Worm (Caenorhabditis elegans) whole organism, L4 larva: Measurements from ENCODE around the gene F15A4.2.

Experiments used
- D1046.2 ChIP-seq: fragments of 200-800 bp; sonication (Bioruptor generic); IDR thresholded peaks from 2 replicates; pipeline ENCODE4 v1.3.6; 2022; ENCODE audit warnings: missing genetic modification characterization, missing compliant biosample characterization
- F37D6.2 ChIP-seq: sonication (generic microtip); optimal IDR thresholded peaks from 2 replicates; lab custom pipeline; 2016; ENCODE audit warnings: mild to moderate bottlenecking, missing genetic modification characterization, missing compliant biosample characterization
- R02D3.7 ChIP-seq: fragments of 150-350 bp; sonication (generic microtip); optimal IDR thresholded peaks from 3 replicates; lab custom pipeline; 2014; ENCODE audit warnings: missing biosample characterization, missing genetic modification characterization
- ZK546.5 ChIP-seq, 2 experiments: sonication (generic microtip); optimal IDR thresholded peaks; 2 replicates each; lab custom pipeline; 2017; ENCODE audit warnings: missing biosample characterization in 2 of 2, missing genetic modification characterization in 2 of 2
- aha-1 ChIP-seq: fragments of 150-350 bp; peaks from one replicate; lab custom pipeline; 2014; ENCODE audit warnings: missing biosample characterization, missing genetic modification characterization
- ama-1 ChIP-seq: fragments of 150-350 bp; optimal IDR thresholded peaks from 2 replicates; lab custom pipeline; 2014; ENCODE audit warnings: inconsistent platforms, mixed read lengths
- arid-1 ChIP-seq: fragments of 200-800 bp; sonication (Bioruptor generic); conservative IDR thresholded peaks from 2 replicates; pipeline ENCODE4 v1.3.6; 2022; ENCODE audit warnings: missing genetic modification reagents, missing genetic modification characterization, missing compliant biosample characterization
- ceh-28 ChIP-seq: fragments of 150-350 bp; optimal IDR thresholded peaks from 2 replicates; lab custom pipeline; 2014; ENCODE audit warnings: missing biosample characterization, missing genetic modification reagents, missing genetic modification characterization
- cey-2 ChIP-seq: sonication (generic microtip); optimal IDR thresholded peaks from 3 replicates; lab custom pipeline; 2017; ENCODE audit warnings: missing genetic modification characterization, mild to moderate bottlenecking, missing compliant biosample characterization, antibody characterized with exemption, borderline replicate concordance; ENCODE audit not compliant: insufficient read depth
- daf-19 ChIP-seq: fragments of 200-800 bp; sonication (Bioruptor generic); conservative IDR thresholded peaks from 2 replicates; pipeline ENCODE4 v1.3.6; 2022; ENCODE audit warnings: missing genetic modification characterization, missing compliant biosample characterization
- dmd-6 ChIP-seq: fragments of 200-800 bp; sonication (Bioruptor generic); IDR thresholded peaks from 2 replicates; pipeline ENCODE4 v1.3.6; 2022; ENCODE audit warnings: missing genetic modification reagents, missing genetic modification characterization, missing compliant biosample characterization
- dmd-8 ChIP-seq: fragments of 200-800 bp; sonication (Bioruptor generic); IDR thresholded peaks from 2 replicates; pipeline ENCODE4 v1.3.6; 2022; ENCODE audit warnings: missing genetic modification characterization, missing compliant biosample characterization
- dmd-9 ChIP-seq: fragments of 200-800 bp; sonication (Bioruptor generic); IDR thresholded peaks from 2 replicates; pipeline ENCODE4 v1.3.6; 2022; ENCODE audit warnings: missing genetic modification reagents, missing genetic modification characterization, missing compliant biosample characterization
- dpl-1 ChIP-seq: fragments of 150-350 bp; optimal IDR thresholded peaks from 2 replicates; lab custom pipeline; 2014; ENCODE audit warnings: missing biosample characterization, missing genetic modification reagents, missing genetic modification characterization
- duxl-1 ChIP-seq: sonication (generic microtip); optimal IDR thresholded peaks from 2 replicates; lab custom pipeline; 2016; ENCODE audit warnings: mild to moderate bottlenecking, missing genetic modification characterization, moderate library complexity, missing compliant biosample characterization; ENCODE audit not compliant: poor library complexity
- egl-27 ChIP-seq: sonication (generic microtip); optimal IDR thresholded peaks from 3 replicates; lab custom pipeline; 2017; ENCODE audit warnings: missing biosample characterization, missing genetic modification reagents, missing genetic modification characterization
- egl-43 ChIP-seq: fragments of 200-800 bp; sonication (Bioruptor generic); IDR thresholded peaks from 2 replicates; pipeline ENCODE4 v1.3.6; 2022; ENCODE audit warnings: missing genetic modification reagents, missing genetic modification characterization, missing compliant biosample characterization
- gei-8 ChIP-seq: fragments of 200-800 bp; sonication (Bioruptor generic); optimal IDR thresholded peaks from 2 replicates; lab custom pipeline; 2018; ENCODE audit warnings: mild to moderate bottlenecking, missing genetic modification characterization, missing compliant biosample characterization
- hlh-30 ChIP-seq: sonication (generic microtip); optimal IDR thresholded peaks from 2 replicates; lab custom pipeline; 2017; ENCODE audit warnings: antibody characterized with exemption, mild to moderate bottlenecking, missing genetic modification characterization, missing compliant biosample characterization; ENCODE audit not compliant: insufficient read depth
- jun-1 ChIP-seq: fragments of 150-350 bp; optimal IDR thresholded peaks from 2 replicates; lab custom pipeline; 2014; ENCODE audit warnings: missing biosample characterization, missing genetic modification reagents, missing genetic modification characterization
- lim-7 ChIP-seq: fragments of 200-800 bp; sonication (Bioruptor generic); IDR thresholded peaks from 2 replicates; pipeline ENCODE4 v1.3.6; 2022; ENCODE audit warnings: missing genetic modification characterization, missing compliant biosample characterization
- lin-1 ChIP-seq: fragments of 200-800 bp; sonication (Bioruptor generic); IDR thresholded peaks from 2 replicates; pipeline ENCODE4 v1.3.6; 2022; ENCODE audit warnings: missing genetic modification reagents, missing genetic modification characterization, missing compliant biosample characterization
- lin-15B ChIP-seq: fragments of 150-350 bp; sonication (generic microtip); optimal IDR thresholded peaks from 3 replicates; lab custom pipeline; 2014; ENCODE audit warnings: missing biosample characterization, missing genetic modification characterization
- lin-29 ChIP-seq: fragments of 200-800 bp; sonication (Bioruptor generic); IDR thresholded peaks from 2 replicates; pipeline ENCODE4 v1.3.6; 2022; ENCODE audit warnings: missing genetic modification reagents, missing genetic modification characterization, missing compliant biosample characterization
- lin-39 ChIP-seq: fragments of 150-350 bp; optimal IDR thresholded peaks from 2 replicates; lab custom pipeline; 2014; ENCODE audit warnings: missing biosample characterization, missing genetic modification reagents, missing genetic modification characterization
- mxl-3 ChIP-seq: fragments of 200-800 bp; sonication (Bioruptor generic); optimal IDR thresholded peaks from 2 replicates; lab custom pipeline; 2018; ENCODE audit warnings: mild to moderate bottlenecking, missing genetic modification characterization, missing compliant biosample characterization
- nhr-10 ChIP-seq: fragments of 150-350 bp; optimal IDR thresholded peaks from 2 replicates; lab custom pipeline; 2014; ENCODE audit warnings: missing biosample characterization, missing genetic modification characterization
- nhr-102 ChIP-seq: sonication (generic microtip); optimal IDR thresholded peaks from 2 replicates; lab custom pipeline; 2016; ENCODE audit warnings: mild to moderate bottlenecking, missing genetic modification characterization, moderate library complexity, missing compliant biosample characterization
- nhr-25 ChIP-seq: sonication (generic microtip); optimal IDR thresholded peaks from 2 replicates; lab custom pipeline; 2017; ENCODE audit warnings: missing genetic modification characterization, mild to moderate bottlenecking, missing compliant biosample characterization, antibody characterized with exemption, moderate library complexity, borderline replicate concordance; ENCODE audit not compliant: insufficient read depth
- nhr-28 ChIP-seq: fragments of 150-350 bp; optimal IDR thresholded peaks from 2 replicates; lab custom pipeline; 2014; ENCODE audit warnings: missing biosample characterization, missing genetic modification characterization
- nhr-42 ChIP-seq: fragments of 200-800 bp; sonication (Bioruptor generic); IDR thresholded peaks from 2 replicates; pipeline ENCODE4 v1.3.6; 2022; ENCODE audit warnings: missing genetic modification characterization, missing compliant biosample characterization
- nhr-48 ChIP-seq: sonication (generic microtip); optimal IDR thresholded peaks from 2 replicates; lab custom pipeline; 2016; ENCODE audit warnings: mild to moderate bottlenecking, missing genetic modification characterization, missing compliant biosample characterization
- nhr-6 ChIP-seq: fragments of 150-350 bp; optimal IDR thresholded peaks from 2 replicates; lab custom pipeline; 2014; ENCODE audit warnings: missing biosample characterization, missing genetic modification characterization
- nhr-77 ChIP-seq: fragments of 150-350 bp; optimal IDR thresholded peaks from 2 replicates; lab custom pipeline; 2014; ENCODE audit warnings: missing biosample characterization, missing genetic modification characterization
- pha-4 ChIP-seq, 2 experiments: fragments of 150-350 bp in 1 of 2; fragments of 200-800 bp in 1 of 2; sonication (Bioruptor generic) in 1 of 2; IDR thresholded peaks in 1 of 2; optimal IDR thresholded peaks in 1 of 2; 2 replicates each; pipeline versions ENCODE4 v1.3.6 to Lab custom; 2014 to 2022; ENCODE audit warnings: missing genetic modification characterization in 2 of 2, missing genetic modification reagents in 2 of 2, missing biosample characterization in 1 of 2, missing compliant biosample characterization in 1 of 2
- sdz-12 ChIP-seq: fragments of 200-800 bp; sonication (Bioruptor generic); optimal IDR thresholded peaks from 2 replicates; lab custom pipeline; 2018; ENCODE audit warnings: mild to moderate bottlenecking, missing genetic modification characterization, missing compliant biosample characterization
- set-16 ChIP-seq: fragments of 200-800 bp; sonication (Bioruptor generic); IDR thresholded peaks from 2 replicates; pipeline ENCODE4 v1.3.6; 2022; ENCODE audit warnings: missing genetic modification reagents, missing genetic modification characterization, missing compliant biosample characterization
- tra-1 ChIP-seq: fragments of 200-800 bp; sonication (Bioruptor generic); IDR thresholded peaks from 2 replicates; pipeline ENCODE4 v1.3.6; 2022; ENCODE audit warnings: missing genetic modification reagents, missing genetic modification characterization, missing compliant biosample characterization
- unc-130 ChIP-seq: sonication (generic microtip); optimal IDR thresholded peaks from 2 replicates; lab custom pipeline; 2016; ENCODE audit warnings: missing genetic modification reagents, missing genetic modification characterization, missing compliant biosample characterization
- unc-39 ChIP-seq: sonication (generic microtip); optimal IDR thresholded peaks from 2 replicates; lab custom pipeline; 2017; ENCODE audit warnings: missing biosample characterization, missing genetic modification characterization
- unc-62 ChIP-seq, 3 experiments: fragments of 150-350 bp in 1 of 3; sonication (generic microtip); optimal IDR thresholded peaks in 2 of 3; peaks in 1 of 3; 1 replicate in 1 of 3; 2 replicates in 2 of 3; lab custom pipeline; 2014 to 2017; ENCODE audit warnings: missing biosample characterization in 3 of 3, missing genetic modification characterization in 3 of 3, missing genetic modification reagents in 3 of 3, missing genotype in 1 of 3
- vab-7 ChIP-seq: fragments of 200-800 bp; sonication (Bioruptor generic); IDR thresholded peaks from 2 replicates; pipeline ENCODE4 v1.3.6; 2022; ENCODE audit warnings: missing genetic modification reagents, missing genetic modification characterization, missing compliant biosample characterization
- zfp-3 ChIP-seq: fragments of 200-800 bp; sonication (Bioruptor generic); conservative IDR thresholded peaks from 2 replicates; pipeline ENCODE4 v1.3.6; 2022; ENCODE audit warnings: missing genetic modification reagents, missing genetic modification characterization, missing compliant biosample characterization
- zip-11 ChIP-seq: fragments of 200-800 bp; sonication (Bioruptor generic); IDR thresholded peaks from 2 replicates; pipeline ENCODE4 v1.3.6; 2022; ENCODE audit warnings: missing genetic modification characterization, missing compliant biosample characterization
- ztf-11 ChIP-seq: fragments of 150-350 bp; optimal IDR thresholded peaks from 2 replicates; lab custom pipeline; 2014; ENCODE audit warnings: missing biosample characterization, missing genetic modification characterization
- ztf-7 ChIP-seq: fragments of 150-350 bp; optimal IDR thresholded peaks from 2 replicates; lab custom pipeline; 2014; ENCODE audit warnings: missing biosample characterization, missing genetic modification characterization

The F15A4.2 gene

ce11 chrII:12432356-12432755 is 30.0 kb upstream of the F15A4.2 start, which contains the start of gene dct-12:
TSS of gene dct-12 (minus strand) at chrII:12432456.
- TF ChIP-seq unc-62 (GFP tag; optimal IDR thresholded peaks at IDR 0.05 in 1 of 2; lab: Kevin White, UChicago) = peak in 1 of 2 experiments; percentile 70
- no peak for TF ChIP-seq unc-62 (tag; optimal IDR thresholded peaks at IDR 0.05; lab: Kevin White, UChicago)
- no peak for TF ChIP-seq lin-15B (tag; lab: Kevin White, UChicago)
- no peak for TF ChIP-seq D1046.2 (GFP tag; lab: Robert Waterston, UW)

- no peak for TF ChIP-seq D1046.2 (GFP tag; lab: Robert Waterston, UW)
- TF ChIP-seq lin-1 (GFP tag; lab: Robert Waterston, UW) = no peak
- TF ChIP-seq dpl-1 (GFP tag; lab: Kevin White, UChicago) = no peak
- no peak for TF ChIP-seq nhr-42 (GFP tag; lab: Robert Waterston, UW)
- no peak for TF ChIP-seq nhr-77 (tag; lab: Kevin White, UChicago)
- TF ChIP-seq hlh-30 (tag; lab: Kevin White, UChicago) = no peak
- no peak for TF ChIP-seq duxl-1 (tag; lab: Kevin White, UChicago)
- TF ChIP-seq egl-43 (GFP tag; lab: Robert Waterston, UW) = peak; percentile 57; the same call in 1 of the 2 replicates
- TF ChIP-seq nhr-6 (tag; lab: Kevin White, UChicago) = no peak
- TF ChIP-seq unc-130 (GFP tag; lab: Kevin White, UChicago) = no peak
- TF ChIP-seq zfp-3 (GFP tag; lab: Robert Waterston, UW) = no peak
- TF ChIP-seq lim-7 (GFP tag; lab: Robert Waterston, UW) = peak; percentile 63; the same call in 1 of the 2 replicates
- TF ChIP-seq nhr-28 = no peak
- no peak for TF ChIP-seq F37D6.2 (tag; lab: Kevin White, UChicago)
- peak; percentile 42; the same call in 1 of the 2 replicates for TF ChIP-seq vab-7 (GFP tag; lab: Robert Waterston, UW)
- TF ChIP-seq pha-4 (GFP tag; IDR thresholded peaks at IDR 0.05; lab: Robert Waterston, UW) = peak; percentile 18; the same call in 1 of the 2 replicates
- no peak for TF ChIP-seq pha-4 (tag; optimal IDR thresholded peaks at IDR 0.05; lab: Kevin White, UChicago)
- TF ChIP-seq lin-15B (tag; lab: Kevin White, UChicago) = no peak
- TF ChIP-seq R02D3.7 (tag; lab: Kevin White, UChicago) = no peak
- TF ChIP-seq sdz-12 (GFP tag; lab: Kevin White, UChicago) = no peak
- 0 out of 2 replicates have a peak, but pooled peaks have one; percentile 47 for TF ChIP-seq dmd-8 (GFP tag; lab: Robert Waterston, UW)
- no peak for TF ChIP-seq ztf-11 (tag; lab: Kevin White, UChicago)
- TF ChIP-seq egl-27 (tag; lab: Kevin White, UChicago) = no peak
- no peak for TF ChIP-seq unc-39 (tag; lab: Kevin White, UChicago)
- no peak for TF ChIP-seq nhr-102 (tag; lab: Kevin White, UChicago)
- no peak for TF ChIP-seq gei-8 (GFP tag; lab: Kevin White, UChicago)
- TF ChIP-seq aha-1 (tag; lab: Kevin White, UChicago) = no peak
- no peak for TF ChIP-seq nhr-48 (tag; lab: Kevin White, UChicago)
- TF ChIP-seq set-16 (GFP tag; lab: Robert Waterston, UW) = peak; percentile 62
- no peak for TF ChIP-seq nhr-10 (tag; lab: Kevin White, UChicago)
- no peak for TF ChIP-seq dmd-6 (GFP tag; lab: Robert Waterston, UW)
- no peak for TF ChIP-seq ceh-28 (tag; lab: Kevin White, UChicago)
- TF ChIP-seq nhr-25 = no peak
- no peak for TF ChIP-seq mxl-3 (GFP tag; lab: Kevin White, UChicago)
- no peak for TF ChIP-seq daf-19 (GFP tag; lab: Robert Waterston, UW)
- TF ChIP-seq dmd-9 (GFP tag; lab: Robert Waterston, UW) = 0 out of 2 replicates have a peak, but pooled peaks have one; percentile 61
- TF ChIP-seq ztf-7 (tag; lab: Kevin White, UChicago) = no peak
- no peak for TF ChIP-seq ZK546.5 (tag; optimal IDR thresholded peaks at IDR 0.05; lab: Kevin White, UChicago)
- no peak for TF ChIP-seq zip-11 (GFP tag; lab: Robert Waterston, UW)
- TF ChIP-seq unc-62 (GFP tag; optimal IDR thresholded peaks at IDR 0.05 in 1 of 2; lab: Kevin White, UChicago) = no peak
- no peak for TF ChIP-seq unc-62 (tag; optimal IDR thresholded peaks at IDR 0.05; lab: Kevin White, UChicago)
- TF ChIP-seq ama-1 (lab: Kevin White, UChicago) = no peak
- no peak for TF ChIP-seq lin-29 (GFP tag; lab: Robert Waterston, UW)
- TF ChIP-seq tra-1 = no peak
- no peak for TF ChIP-seq arid-1
- no peak for TF ChIP-seq lin-39 (tag; lab: Kevin White, UChicago)
- no peak for TF ChIP-seq cey-2
- no peak for TF ChIP-seq jun-1 (tag; lab: Kevin White, UChicago)
Measured at ce11 chrII:12435202-12435872, 27.0 kb upstream of the F15A4.2 start.
